Worm (Caenorhabditis elegans): ENCODE measurements around the gene znf-782.

znf-782 gene

ce11 chrIV:1086913-1087312 lies 19.6 kb upstream of the znf-782 start, which contains the start of gene csn-4:
TSS of gene csn-4 (minus strand) at chrIV:1087013.
- no peak for TF ChIP-seq sptf-1 (tag; optimal IDR thresholded peaks at IDR 0.05)
- no peak for TF ChIP-seq lin-32 (GFP tag; optimal IDR thresholded peaks at IDR 0.05)
- TF ChIP-seq hlh-1 (tag; optimal IDR thresholded peaks at IDR 0.05): no peak
- TF ChIP-seq blmp-1 (tag; optimal IDR thresholded peaks at IDR 0.05): no peak
- TF ChIP-seq elt-3 (tag; optimal IDR thresholded peaks at IDR 0.05): no peak
- no peak for TF ChIP-seq nhr-2 (tag; optimal IDR thresholded peaks at IDR 0.05)
- TF ChIP-seq nhr-237 (tag; optimal IDR thresholded peaks at IDR 0.05): no peak
- no peak for TF ChIP-seq lin-13 (tag; optimal IDR thresholded peaks at IDR 0.05)

ce11 chrIV:1075484-1075883 lies 8.2 kb upstream of the znf-782 start:
- TF ChIP-seq snpc-4 (tag; optimal IDR thresholded peaks at IDR 0.05) (no peak), mls-2 (tag; optimal IDR thresholded peaks at IDR 0.05) (no peak), ceh-83 (GFP tag; optimal IDR thresholded peaks at IDR 0.05) (no peak), unc-62 (GFP tag; optimal IDR thresholded peaks at IDR 0.05) (no peak), unc-39 (tag; optimal IDR thresholded peaks at IDR 0.05) (no peak), nhr-28 (tag; optimal IDR thresholded peaks at IDR 0.05) (no peak), lin-32 (GFP tag; optimal IDR thresholded peaks at IDR 0.05) (no peak), M03D4.4 (tag; optimal IDR thresholded peaks at IDR 0.05) (no peak), nhr-2 (tag; optimal IDR thresholded peaks at IDR 0.05) (no peak), blmp-1 (tag; optimal IDR thresholded peaks at IDR 0.05) (no peak), tbx-8 (GFP tag; optimal IDR thresholded peaks at IDR 0.05) (no peak), zip-8 (tag; optimal IDR thresholded peaks at IDR 0.05) (no peak), lin-13 (tag; optimal IDR thresholded peaks at IDR 0.05) (no peak), unc-120 (tag; optimal IDR thresholded peaks at IDR 0.05; ENCODE audit: poor library complexity, severe bottlenecking) (no peak), flh-1 (GFP tag; optimal IDR thresholded peaks at IDR 0.05) (no peak), nhr-76 (tag; optimal IDR thresholded peaks at IDR 0.05) (no peak), hlh-1 (tag; optimal IDR thresholded peaks at IDR 0.05) (no peak)

- TF ChIP-seq hlh-1 (tag; optimal IDR thresholded peaks at IDR 0.05) (no peak), nhr-2 (tag; optimal IDR thresholded peaks at IDR 0.05) (no peak), blmp-1 (tag; optimal IDR thresholded peaks at IDR 0.05) (peak; percentile 57)
Observed at ce11 chrIV:1074069-1074468, 6.7 kb upstream of the znf-782 start.

ce11 chrIV:1070383-1070782 lies 3.1 kb upstream of the znf-782 start:
- no peak for TF ChIP-seq nhr-237 (tag; optimal IDR thresholded peaks at IDR 0.05)
- no peak for TF ChIP-seq flh-1 (GFP tag; optimal IDR thresholded peaks at IDR 0.05)
- TF ChIP-seq lin-32 (GFP tag; optimal IDR thresholded peaks at IDR 0.05): no peak
- no peak for TF ChIP-seq sptf-1 (tag; optimal IDR thresholded peaks at IDR 0.05)
- no peak for TF ChIP-seq cnd-1 (tag; optimal IDR thresholded peaks at IDR 0.05)
- no peak for TF ChIP-seq sem-2 (GFP tag; optimal IDR thresholded peaks at IDR 0.05)
- no peak for TF ChIP-seq elt-3 (tag; optimal IDR thresholded peaks at IDR 0.05)
- no peak for TF ChIP-seq mep-1 (tag; optimal IDR thresholded peaks at IDR 0.05)
- TF ChIP-seq mls-2 (tag; optimal IDR thresholded peaks at IDR 0.05): no peak
- TF ChIP-seq ham-2 (GFP tag; optimal IDR thresholded peaks at IDR 0.05): no peak
- TF ChIP-seq nhr-76 (tag; optimal IDR thresholded peaks at IDR 0.05): no peak
- TF ChIP-seq drap-1 (GFP tag; optimal IDR thresholded peaks at IDR 0.05): no peak
- TF ChIP-seq lsy-2 (tag; optimal IDR thresholded peaks at IDR 0.05): no peak
- TF ChIP-seq unc-120 (tag; optimal IDR thresholded peaks at IDR 0.05; ENCODE audit: poor library complexity, severe bottlenecking): no peak
- TF ChIP-seq lin-13 (tag; optimal IDR thresholded peaks at IDR 0.05): no peak
- no peak for TF ChIP-seq M03D4.4 (tag; optimal IDR thresholded peaks at IDR 0.05)
- no peak for TF ChIP-seq ceh-39 (tag; optimal IDR thresholded peaks at IDR 0.05)
- TF ChIP-seq bed-3 (GFP tag; optimal IDR thresholded peaks at IDR 0.05): no peak
- TF ChIP-seq nhr-28 (tag; optimal IDR thresholded peaks at IDR 0.05): no peak
- TF ChIP-seq mab-5 (tag; optimal IDR thresholded peaks at IDR 0.05): no peak

ce11 chrIV:1068730-1069244 lies 1.5 kb upstream of the znf-782 start:
- TF ChIP-seq bed-3 (GFP tag; optimal IDR thresholded peaks at IDR 0.05) (no peak), lin-32 (GFP tag; optimal IDR thresholded peaks at IDR 0.05) (no peak), nhr-76 (tag; optimal IDR thresholded peaks at IDR 0.05) (no peak), blmp-1 (tag; optimal IDR thresholded peaks at IDR 0.05) (no peak), snpc-4 (tag; optimal IDR thresholded peaks at IDR 0.05) (no peak), unc-39 (tag; optimal IDR thresholded peaks at IDR 0.05) (no peak), ceh-83 (GFP tag; optimal IDR thresholded peaks at IDR 0.05) (no peak), elt-1 (tag; optimal IDR thresholded peaks at IDR 0.05; ENCODE audit: borderline replicate concordance, insufficient read depth) (no peak), ces-1 (GFP tag; optimal IDR thresholded peaks at IDR 0.05) (no peak), mls-2 (tag; optimal IDR thresholded peaks at IDR 0.05) (no peak), hlh-1 (tag; optimal IDR thresholded peaks at IDR 0.05) (no peak), nhr-237 (tag; optimal IDR thresholded peaks at IDR 0.05) (no peak), mep-1 (tag; optimal IDR thresholded peaks at IDR 0.05) (no peak), drap-1 (GFP tag; optimal IDR thresholded peaks at IDR 0.05) (no peak), ceh-43 (GFP tag; optimal IDR thresholded peaks at IDR 0.05) (no peak), unc-62 (GFP tag; optimal IDR thresholded peaks at IDR 0.05) (no peak), mab-5 (tag; optimal IDR thresholded peaks at IDR 0.05) (no peak)
